Worm (Caenorhabditis elegans): ENCODE results near the gene F44G4.1.

Gene F44G4.1

DNA sequence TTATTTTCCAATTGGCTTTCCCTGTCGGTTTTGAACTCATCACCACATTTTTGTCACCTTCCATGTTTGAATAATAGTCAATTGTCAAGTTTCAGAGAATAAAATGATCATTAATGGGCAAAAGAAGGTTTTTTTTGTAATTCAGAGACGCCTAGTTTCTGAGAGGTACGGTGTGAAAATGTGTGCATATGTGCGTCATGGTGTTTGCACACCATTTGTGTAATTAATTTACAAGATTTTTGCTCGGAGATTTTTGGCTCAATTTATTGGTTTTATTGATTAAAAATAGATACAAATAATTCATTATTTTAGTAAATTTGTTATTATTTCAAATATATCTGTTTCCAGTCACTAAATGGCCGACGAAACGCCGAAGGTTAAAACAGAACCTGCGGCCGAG, 3.0 kb downstream of the F44G4.1 start, which contains the start of the genes F44G4.3 and tdp-1:
Gene F44G4.3 (minus strand): TSS at position 184 of the 400 bp plus-strand sequence.
Gene tdp-1 (plus strand): TSS at position 347 of the 400 bp plus-strand sequence.
- TF ChIP-seq ceh-13 (GFP tag; optimal IDR thresholded peaks at IDR 0.05), result no peak
- no peak for TF ChIP-seq pes-1 (GFP tag; IDR thresholded peaks at IDR 0.05)
- TF ChIP-seq hnd-1 (tag; optimal IDR thresholded peaks at IDR 0.05), result no peak
- no peak for TF ChIP-seq ets-7 (tag; optimal IDR thresholded peaks at IDR 0.05)
- no peak for TF ChIP-seq aly-1 (tag; optimal IDR thresholded peaks at IDR 0.05)
- no peak for TF ChIP-seq tbx-11 (GFP tag; IDR thresholded peaks at IDR 0.05)
- no peak for TF ChIP-seq tbx-37 (GFP tag; conservative IDR thresholded peaks at IDR 0.05)
- TF ChIP-seq sea-1 (GFP tag; conservative IDR thresholded peaks at IDR 0.05), result no peak
- no peak for TF ChIP-seq ama-1 (optimal IDR thresholded peaks at IDR 0.05)
- TF ChIP-seq hmg-4 (GFP tag; optimal IDR thresholded peaks at IDR 0.05), result no peak
- TF ChIP-seq scrt-1 (GFP tag; IDR thresholded peaks at IDR 0.05), result no peak
- no peak for TF ChIP-seq ceh-36 (tag; optimal IDR thresholded peaks at IDR 0.05)
- TF ChIP-seq flt-1 (GFP tag; IDR thresholded peaks at IDR 0.05), result no peak
- TF ChIP-seq B0310.2 (tag; optimal IDR thresholded peaks at IDR 0.05), result no peak
- TF ChIP-seq hmbx-1 (tag; optimal IDR thresholded peaks at IDR 0.05), result no peak

DNA sequence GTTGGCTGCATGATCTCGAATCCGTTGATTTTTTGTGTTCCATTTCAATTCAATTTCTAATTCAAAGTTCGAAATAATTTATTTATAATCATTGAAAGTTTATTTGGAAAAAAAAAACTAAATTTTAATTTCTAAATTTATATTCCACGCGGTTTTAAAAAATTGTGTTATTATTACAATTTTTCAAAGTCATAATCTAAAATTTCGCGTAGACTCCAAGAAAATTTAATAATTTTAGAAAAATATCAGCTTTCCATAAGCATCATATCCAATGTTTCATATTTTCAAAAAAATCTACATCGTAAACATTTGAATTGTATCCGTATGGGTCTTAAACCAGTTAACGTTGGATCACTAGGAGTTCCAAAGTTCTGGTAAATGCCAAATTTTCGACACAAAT, 5.9 kb downstream of the F44G4.1 start, which contains the start of gene F44G4.5:
Gene F44G4.5 (minus strand): TSS at position 101 of the 400 bp plus-strand sequence.
- TF ChIP-seq hnd-1 (tag; optimal IDR thresholded peaks at IDR 0.05), result no peak
- no peak for TF ChIP-seq ceh-13 (GFP tag; optimal IDR thresholded peaks at IDR 0.05)
- TF ChIP-seq ets-7 (tag; optimal IDR thresholded peaks at IDR 0.05), result no peak
- no peak for TF ChIP-seq B0310.2 (tag; optimal IDR thresholded peaks at IDR 0.05)
- TF ChIP-seq hmbx-1 (tag; optimal IDR thresholded peaks at IDR 0.05), result no peak
- no peak for TF ChIP-seq scrt-1 (GFP tag; IDR thresholded peaks at IDR 0.05)
- TF ChIP-seq F13C5.2 (tag; optimal IDR thresholded peaks at IDR 0.05), result no peak
- TF ChIP-seq ceh-36 (tag; optimal IDR thresholded peaks at IDR 0.05), result no peak
- TF ChIP-seq hmg-4 (GFP tag; optimal IDR thresholded peaks at IDR 0.05), result no peak
- no peak for TF ChIP-seq tbx-11 (GFP tag; IDR thresholded peaks at IDR 0.05)

DNA sequence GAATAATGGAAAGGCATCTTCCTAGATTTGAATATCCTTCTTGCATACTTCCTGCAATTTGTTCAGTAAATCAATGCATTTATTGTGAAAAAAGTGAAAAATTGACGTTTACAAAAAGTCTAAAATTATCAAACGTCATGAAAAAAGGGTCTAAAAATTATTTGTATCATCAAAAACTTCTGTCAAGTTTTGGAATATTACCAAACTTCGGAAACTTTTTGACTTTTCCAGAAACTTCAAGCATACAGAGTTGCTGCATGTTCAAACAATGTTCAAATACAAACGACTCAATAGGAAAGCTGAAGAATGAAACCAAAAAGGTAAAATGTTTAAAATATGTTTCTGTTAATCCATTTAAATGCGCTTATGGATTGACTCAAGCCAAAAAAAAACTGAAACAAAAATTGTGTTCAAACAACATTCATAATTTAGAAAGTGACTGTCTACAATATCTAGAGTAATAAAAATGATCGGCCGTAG, 7.3 kb downstream of the F44G4.1 start, which contains the start of gene F44G4.6:
Gene F44G4.6 (minus strand): TSS at position 51 of the 480 bp plus-strand sequence.
- TF ChIP-seq scrt-1 (GFP tag; IDR thresholded peaks at IDR 0.05) (no peak), hnd-1 (tag; optimal IDR thresholded peaks at IDR 0.05) (no peak), F13C5.2 (tag; optimal IDR thresholded peaks at IDR 0.05) (no peak), hmbx-1 (tag; optimal IDR thresholded peaks at IDR 0.05) (no peak), B0310.2 (tag; optimal IDR thresholded peaks at IDR 0.05) (no peak), ets-7 (tag; optimal IDR thresholded peaks at IDR 0.05) (no peak)

DNA sequence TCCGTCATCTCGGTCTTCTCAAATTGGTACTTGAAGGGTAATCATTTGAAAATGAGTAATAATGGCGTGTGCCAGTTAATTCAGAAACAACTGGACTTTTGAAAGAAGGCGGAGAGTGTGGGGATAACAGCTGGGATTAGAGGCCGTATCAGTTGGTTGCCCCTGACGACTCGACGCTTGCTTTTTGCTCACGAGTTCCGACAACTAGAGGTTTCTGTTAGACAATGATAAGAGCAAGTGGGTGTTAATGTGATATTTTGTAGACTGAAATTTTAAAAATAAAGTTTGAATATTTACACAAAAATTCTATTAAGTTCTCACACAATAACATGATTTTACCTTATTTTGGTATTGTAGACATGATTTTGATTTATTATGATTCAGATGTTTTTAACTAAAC, 10.6 kb downstream of the F44G4.1 start, which contains the start of gene F44G4.7:
Gene F44G4.7 (minus strand): TSS at position 101 of the 400 bp plus-strand sequence.
- TF ChIP-seq ets-7 (tag; optimal IDR thresholded peaks at IDR 0.05) (no peak), ceh-36 (tag; optimal IDR thresholded peaks at IDR 0.05) (no peak), hnd-1 (tag; optimal IDR thresholded peaks at IDR 0.05) (no peak), hmg-4 (GFP tag; optimal IDR thresholded peaks at IDR 0.05) (no peak), tbx-37 (GFP tag; conservative IDR thresholded peaks at IDR 0.05) (no peak), sea-1 (GFP tag; conservative IDR thresholded peaks at IDR 0.05) (no peak), tra-4 (tag; optimal IDR thresholded peaks at IDR 0.05) (no peak), aly-1 (tag; optimal IDR thresholded peaks at IDR 0.05) (no peak), ceh-13 (GFP tag; optimal IDR thresholded peaks at IDR 0.05) (no peak), ama-1 (optimal IDR thresholded peaks at IDR 0.05) (no peak), pes-1 (GFP tag; IDR thresholded peaks at IDR 0.05) (no peak)

DNA sequence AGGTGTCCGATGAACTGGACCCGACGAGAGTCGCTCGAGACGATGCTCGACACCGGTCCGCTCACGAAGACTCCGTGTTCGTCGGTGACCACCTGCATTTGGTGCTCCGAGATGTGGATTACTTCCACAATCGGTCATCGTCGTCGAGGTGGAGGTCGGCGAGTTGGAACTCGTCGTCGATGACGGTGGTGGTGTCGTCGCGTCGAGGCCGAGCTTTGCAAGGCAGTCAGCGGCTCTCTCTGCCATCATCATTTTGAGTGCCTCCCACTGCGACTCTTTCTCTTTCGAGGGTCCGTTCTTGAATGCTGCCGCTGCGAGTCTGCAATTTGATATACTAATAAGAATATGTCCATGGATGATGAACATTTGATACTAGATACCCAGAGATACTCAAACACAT, 13.3 kb downstream of the F44G4.1 start:
- no peak for TF ChIP-seq scrt-1 (GFP tag; IDR thresholded peaks at IDR 0.05)
- no peak for TF ChIP-seq F13C5.2 (tag; optimal IDR thresholded peaks at IDR 0.05)
- TF ChIP-seq tbx-37 (GFP tag; conservative IDR thresholded peaks at IDR 0.05), result no peak
- no peak for TF ChIP-seq ets-7 (tag; optimal IDR thresholded peaks at IDR 0.05)
- TF ChIP-seq tra-4 (tag; optimal IDR thresholded peaks at IDR 0.05), result no peak
- no peak for TF ChIP-seq sea-1 (GFP tag; conservative IDR thresholded peaks at IDR 0.05)
- no peak for TF ChIP-seq ceh-36 (tag; optimal IDR thresholded peaks at IDR 0.05)
- no peak for TF ChIP-seq aly-1 (tag; optimal IDR thresholded peaks at IDR 0.05)
- no peak for TF ChIP-seq hmg-4 (GFP tag; optimal IDR thresholded peaks at IDR 0.05)
- no peak for TF ChIP-seq hmbx-1 (tag; optimal IDR thresholded peaks at IDR 0.05)
- no peak for TF ChIP-seq hnd-1 (tag; optimal IDR thresholded peaks at IDR 0.05)
- no peak for TF ChIP-seq pes-1 (GFP tag; IDR thresholded peaks at IDR 0.05)
- no peak for TF ChIP-seq ama-1 (optimal IDR thresholded peaks at IDR 0.05)
- TF ChIP-seq B0310.2 (tag; optimal IDR thresholded peaks at IDR 0.05), result no peak
- TF ChIP-seq flt-1 (GFP tag; IDR thresholded peaks at IDR 0.05), result no peak
- no peak for TF ChIP-seq ceh-13 (GFP tag; optimal IDR thresholded peaks at IDR 0.05)
- TF ChIP-seq tbx-11 (GFP tag; IDR thresholded peaks at IDR 0.05), result no peak

DNA sequence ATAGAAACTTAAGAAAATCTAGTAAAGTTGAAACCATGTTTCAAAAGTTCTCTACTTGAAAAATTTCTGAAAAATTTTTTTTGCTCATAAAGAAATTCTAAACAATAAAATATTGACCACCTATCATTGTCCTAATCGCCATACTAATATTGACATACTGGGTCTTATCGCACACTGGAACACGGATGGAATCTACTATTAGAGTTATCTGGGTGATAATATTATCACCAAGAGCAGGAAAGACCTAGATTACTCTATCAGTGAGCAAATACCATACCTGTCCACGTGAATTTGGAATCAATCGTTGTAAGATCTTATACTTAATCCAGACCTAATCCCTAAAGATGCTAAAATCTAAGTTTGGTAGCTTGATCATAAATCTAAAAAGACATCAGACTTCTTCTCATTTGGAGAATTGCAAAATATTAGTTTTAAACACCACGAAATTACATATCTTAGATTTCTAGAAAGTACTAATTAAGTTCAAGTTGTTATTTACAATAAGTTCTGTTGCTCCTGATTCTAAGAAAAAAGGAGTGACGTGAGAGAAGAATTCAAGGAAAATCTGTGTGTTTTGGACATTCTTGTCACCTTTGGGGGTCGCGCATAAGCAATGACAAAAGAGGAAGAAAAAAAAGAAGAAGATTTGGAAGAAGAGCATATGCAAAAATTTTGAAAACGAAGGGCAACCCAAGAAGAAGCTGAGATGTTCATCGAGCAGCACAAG, 15.7 kb downstream of the F44G4.1 start:
- TF ChIP-seq B0310.2 (tag; optimal IDR thresholded peaks at IDR 0.05) (no peak), F13C5.2 (tag; optimal IDR thresholded peaks at IDR 0.05) (no peak), hmg-4 (GFP tag; optimal IDR thresholded peaks at IDR 0.05) (no peak), tra-4 (tag; optimal IDR thresholded peaks at IDR 0.05) (no peak), aly-1 (tag; optimal IDR thresholded peaks at IDR 0.05) (no peak), flt-1 (GFP tag; IDR thresholded peaks at IDR 0.05) (no peak), scrt-1 (GFP tag; IDR thresholded peaks at IDR 0.05) (no peak), ceh-36 (tag; optimal IDR thresholded peaks at IDR 0.05) (no peak), pes-1 (GFP tag; IDR thresholded peaks at IDR 0.05) (no peak), tbx-11 (GFP tag; IDR thresholded peaks at IDR 0.05) (no peak), hmbx-1 (tag; optimal IDR thresholded peaks at IDR 0.05) (no peak)

- no peak for TF ChIP-seq flt-1 (GFP tag; IDR thresholded peaks at IDR 0.05)
- TF ChIP-seq ceh-36 (tag; optimal IDR thresholded peaks at IDR 0.05), result no peak
- no peak for TF ChIP-seq scrt-1 (GFP tag; IDR thresholded peaks at IDR 0.05)
- no peak for TF ChIP-seq ets-7 (tag; optimal IDR thresholded peaks at IDR 0.05)
- no peak for TF ChIP-seq aly-1 (tag; optimal IDR thresholded peaks at IDR 0.05)
- no peak for TF ChIP-seq hmbx-1 (tag; optimal IDR thresholded peaks at IDR 0.05)
- no peak for TF ChIP-seq tbx-11 (GFP tag; IDR thresholded peaks at IDR 0.05)
- no peak for TF ChIP-seq pes-1 (GFP tag; IDR thresholded peaks at IDR 0.05)
- TF ChIP-seq tbx-37 (GFP tag; conservative IDR thresholded peaks at IDR 0.05), result no peak
- TF ChIP-seq tra-4 (tag; optimal IDR thresholded peaks at IDR 0.05), result no peak
- TF ChIP-seq F13C5.2 (tag; optimal IDR thresholded peaks at IDR 0.05), result no peak
- no peak for TF ChIP-seq hnd-1 (tag; optimal IDR thresholded peaks at IDR 0.05)
- TF ChIP-seq hmg-4 (GFP tag; optimal IDR thresholded peaks at IDR 0.05), result no peak
- no peak for TF ChIP-seq B0310.2 (tag; optimal IDR thresholded peaks at IDR 0.05)
- no peak for TF ChIP-seq ama-1 (optimal IDR thresholded peaks at IDR 0.05)
Observed at ce11 chrII:9010708-9011107, 16.3 kb downstream of the F44G4.1 start.

Measured in whole organism, early embryonic.